Worm (Caenorhabditis elegans): ENCODE results near the gene cng-2.

cng-2 gene

ce11 chrIV:2036974-2037373, at the start of gene cng-2, which contains the start of gene Y76B12C.9:
cng-2 (plus strand) TSS chrIV:2037191.
Y76B12C.9 (minus strand) TSS chrIV:2037074.
- TF ChIP-seq fkh-8 (tag; optimal IDR thresholded peaks at IDR 0.05) (peak; percentile 5), skn-1 (tag; optimal IDR thresholded peaks at IDR 0.05) (no peak)

DNA sequence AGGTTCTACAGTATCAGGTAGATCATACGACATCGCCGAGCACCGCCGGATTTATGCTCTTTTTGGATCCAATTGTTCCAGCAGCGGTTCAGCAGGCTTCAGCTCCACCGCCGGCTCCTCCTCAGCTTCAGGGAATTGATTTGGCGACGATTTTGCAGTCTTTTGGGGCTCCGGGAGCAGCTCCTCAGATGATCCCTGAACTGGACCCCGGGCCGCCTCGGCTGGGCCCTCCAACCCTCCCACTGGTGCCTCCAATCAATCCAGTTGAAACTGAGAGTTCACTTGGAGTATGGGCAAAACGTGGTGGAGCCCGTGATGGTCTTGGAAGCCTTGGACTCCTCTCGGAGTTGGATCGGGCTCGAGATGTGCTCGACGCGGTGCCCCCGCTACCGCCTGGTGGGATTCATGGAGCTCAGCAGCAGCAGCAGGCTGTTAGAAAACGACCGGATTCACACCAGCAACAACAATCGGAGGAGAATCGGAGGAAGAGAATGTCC, 46.1 kb upstream of the cng-2 start:
- TF ChIP-seq unc-30 (tag; optimal IDR thresholded peaks at IDR 0.05): no peak
- TF ChIP-seq zip-4 (GFP tag; optimal IDR thresholded peaks at IDR 0.05): no peak
- no peak for TF ChIP-seq sptf-1 (tag; optimal IDR thresholded peaks at IDR 0.05)
- TF ChIP-seq vab-15 (tag; optimal IDR thresholded peaks at IDR 0.05): no peak
- no peak for TF ChIP-seq efl-1 (optimal IDR thresholded peaks at IDR 0.05)
- TF ChIP-seq efl-1 (GFP tag; optimal IDR thresholded peaks at IDR 0.05 in 1 of 2): peak in 1 of 2 experiments; percentile 49

- TF ChIP-seq mdl-1 (tag; optimal IDR thresholded peaks at IDR 0.05) (no peak), aha-1 (tag; optimal IDR thresholded peaks at IDR 0.05) (no peak), ztf-11 (tag; optimal IDR thresholded peaks at IDR 0.05) (no peak), nhr-76 (tag; optimal IDR thresholded peaks at IDR 0.05) (no peak), lir-3 (tag; optimal IDR thresholded peaks at IDR 0.05; ENCODE audit: poor library complexity) (no peak), sptf-1 (tag; optimal IDR thresholded peaks at IDR 0.05) (no peak), F16B12.6 (tag; optimal IDR thresholded peaks at IDR 0.05) (no peak)
Observed at ce11 chrIV:1992789-1993188, 44.2 kb upstream of the cng-2 start, which contains the start of gene xpc-1. xpc-1 (plus strand) TSS chrIV:1993089.

- TF ChIP-seq nhr-85 (tag) (no peak), ces-1 (GFP tag; optimal IDR thresholded peaks at IDR 0.05) (no peak), unc-98 (GFP tag; IDR thresholded peaks at IDR 0.05) (no peak), Y116A8C.19 (tag; optimal IDR thresholded peaks at IDR 0.05; ENCODE audit: borderline replicate concordance) (no peak), unc-30 (tag; optimal IDR thresholded peaks at IDR 0.05) (no peak)
Observed at ce11 chrIV:1997762-1998161, 39.2 kb upstream of the cng-2 start.

DNA sequence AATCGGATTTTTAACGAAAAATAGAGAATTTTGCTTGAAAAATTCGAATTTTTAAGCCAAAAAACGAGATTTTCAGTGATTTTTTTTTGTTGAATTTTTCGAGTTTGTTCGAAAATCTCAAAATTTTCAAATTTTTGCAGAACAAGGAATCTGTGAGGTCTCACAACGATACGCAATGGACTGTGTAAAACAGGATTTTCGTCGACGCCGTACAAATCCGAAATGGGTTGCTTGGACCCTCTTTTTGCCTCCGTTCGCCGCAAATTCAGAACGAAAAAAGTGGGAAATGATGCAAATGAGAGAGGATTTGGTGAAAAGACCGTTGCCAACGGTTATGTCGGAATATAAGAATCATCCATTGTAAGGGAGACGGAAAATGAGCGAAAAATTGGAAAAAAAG, 34.7 kb upstream of the cng-2 start:
- TF ChIP-seq efl-1 (optimal IDR thresholded peaks at IDR 0.05): no peak
- TF ChIP-seq efl-1 (GFP tag; optimal IDR thresholded peaks at IDR 0.05 in 1 of 2): peak in 1 of 2 experiments; percentile 90
- TF ChIP-seq unc-130 (tag; optimal IDR thresholded peaks at IDR 0.05): no peak

- TF ChIP-seq elt-2 (tag; optimal IDR thresholded peaks at IDR 0.05) (no peak), lin-15B (tag; optimal IDR thresholded peaks at IDR 0.05) (no peak), lin-13 (GFP tag; optimal IDR thresholded peaks at IDR 0.05) (no peak), egl-27 (tag; optimal IDR thresholded peaks at IDR 0.05) (no peak), alr-1 (tag; optimal IDR thresholded peaks at IDR 0.05; ENCODE audit: borderline replicate concordance) (no peak), nhr-76 (tag; optimal IDR thresholded peaks at IDR 0.05) (no peak), nhr-11 (tag; optimal IDR thresholded peaks at IDR 0.05) (no peak), blmp-1 (tag; optimal IDR thresholded peaks at IDR 0.05) (no peak), mdl-1 (tag; optimal IDR thresholded peaks at IDR 0.05) (no peak), pqm-1 (tag; optimal IDR thresholded peaks at IDR 0.05) (no peak), nhr-12 (tag; optimal IDR thresholded peaks at IDR 0.05) (no peak), nhr-71 (tag; optimal IDR thresholded peaks at IDR 0.05) (no peak)
Observed at ce11 chrIV:2008920-2009319, 28.1 kb upstream of the cng-2 start.

ce11 chrIV:2032946-2033411, 4.0 kb upstream of the cng-2 start, which contains the start of gene cpsf-1:
cpsf-1 (minus strand) TSS chrIV:2032996.
- TF ChIP-seq lsy-2 (tag; optimal IDR thresholded peaks at IDR 0.05) (peak; percentile 82 to 95), nhr-19 (GFP tag; conservative IDR thresholded peaks at IDR 0.05) (peak; percentile 77), xbp-1 (tag; optimal IDR thresholded peaks at IDR 0.05) (peak; percentile 82), nhr-76 (tag; optimal IDR thresholded peaks at IDR 0.05) (no peak), elt-2 (tag; optimal IDR thresholded peaks at IDR 0.05) (peak; percentile 39), unc-30 (tag; optimal IDR thresholded peaks at IDR 0.05) (no peak), C16A3.4 (tag; optimal IDR thresholded peaks at IDR 0.05) (peak; percentile 94), isw-1 (GFP tag; IDR thresholded peaks at IDR 0.05) (peak; percentile 73), ceh-82 (tag; optimal IDR thresholded peaks at IDR 0.05) (peak; percentile 95 to 98 (median 95)), dsc-1 (tag; optimal IDR thresholded peaks at IDR 0.05) (peak; percentile 60), nhr-12 (tag; optimal IDR thresholded peaks at IDR 0.05) (no peak), ceh-8 (GFP tag; optimal IDR thresholded peaks at IDR 0.05) (peak; percentile 38), vab-15 (tag; optimal IDR thresholded peaks at IDR 0.05) (peak; percentile 93), sox-4 (tag; optimal IDR thresholded peaks at IDR 0.05) (peak; percentile 30), egl-27 (tag; optimal IDR thresholded peaks at IDR 0.05) (no peak), lin-15B (tag; optimal IDR thresholded peaks at IDR 0.05) (peak; percentile 93), fkh-8 (tag; optimal IDR thresholded peaks at IDR 0.05) (peak; percentile 91), F16B12.6 (tag; optimal IDR thresholded peaks at IDR 0.05) (peak; percentile 66), lin-39 (tag; optimal IDR thresholded peaks at IDR 0.05) (peak; percentile 38), nhr-20 (tag; optimal IDR thresholded peaks at IDR 0.05) (peak; percentile 81)

All from whole organism, L1 larva.